Worm (Caenorhabditis elegans): ENCODE measurements around the gene yju-2.

yju-2 gene

ce11 chrIII:7153747-7154238, 30.3 kb upstream of the yju-2 start, which contains the start of gene ogt-1:
TSS of gene ogt-1 (minus strand) at chrIII:7153797.
- TF ChIP-seq ceh-100 (GFP tag; IDR thresholded peaks at IDR 0.05) (no peak), rcor-1 (GFP tag; IDR thresholded peaks at IDR 0.05) (no peak), ceh-27 (GFP tag; optimal IDR thresholded peaks at IDR 0.05) (peak; percentile 76), nfya-2 (GFP tag; IDR thresholded peaks at IDR 0.05) (no peak), cebp-1 (GFP tag; IDR thresholded peaks at IDR 0.05) (no peak), cebp-1 (tag; optimal IDR thresholded peaks at IDR 0.05) (peak; percentile 67), Y56A3A.18 (GFP tag; IDR thresholded peaks at IDR 0.05) (no peak), aptf-3 (GFP tag; IDR thresholded peaks at IDR 0.05) (no peak), tbp1 (GFP tag; optimal IDR thresholded peaks at IDR 0.05) (peak; percentile 52), sea-2 (GFP tag; IDR thresholded peaks at IDR 0.05) (no peak), dox-1 (GFP tag; IDR thresholded peaks at IDR 0.05) (peak; percentile 65), hlh-12 (tag; optimal IDR thresholded peaks at IDR 0.05) (no peak), T07F8.4 (tag; optimal IDR thresholded peaks at IDR 0.05) (no peak), snpc-4 (GFP tag; optimal IDR thresholded peaks at IDR 0.05) (no peak), snpc-4 (tag; optimal IDR thresholded peaks at IDR 0.05) (peak in 2 of 4 experiments; percentile 56 to 69), zim-3 (tag; optimal IDR thresholded peaks at IDR 0.05) (no peak), attf-5 (GFP tag; optimal IDR thresholded peaks at IDR 0.05) (peak; percentile 44), nfyb-1 (GFP tag; IDR thresholded peaks at IDR 0.05) (peak; percentile 57), rpc-1 (optimal IDR thresholded peaks at IDR 0.05) (no peak), rpc-1 (tag; optimal IDR thresholded peaks at IDR 0.05) (no peak), nhr-27 (tag; optimal IDR thresholded peaks at IDR 0.05) (no peak), lsl-1 (GFP tag; optimal IDR thresholded peaks at IDR 0.05) (no peak), lin-54 (GFP tag; optimal IDR thresholded peaks at IDR 0.05) (peak; percentile 55), lin-26 (GFP tag; IDR thresholded peaks at IDR 0.05) (no peak), ceh-40 (GFP tag; IDR thresholded peaks at IDR 0.05) (no peak), hlh-26 (GFP tag; conservative IDR thresholded peaks at IDR 0.05) (no peak), nhr-179 (tag; optimal IDR thresholded peaks at IDR 0.05) (no peak), mel-28 (tag; optimal IDR thresholded peaks at IDR 0.05; ENCODE audit: borderline replicate concordance) (no peak), athp-1 (tag; optimal IDR thresholded peaks at IDR 0.05) (peak; percentile 13), B0035.1 (tag; optimal IDR thresholded peaks at IDR 0.05) (no peak), lsy-27 (tag; optimal IDR thresholded peaks at IDR 0.05; ENCODE audit: borderline replicate concordance, insufficient read depth) (no peak), snpc-1.1 (tag; optimal IDR thresholded peaks at IDR 0.05; ENCODE audit: insufficient read depth) (no peak), cebp-2 (GFP tag; IDR thresholded peaks at IDR 0.05) (no peak), K11D2.4 (GFP tag; IDR thresholded peaks at IDR 0.05) (peak; percentile 58; the same call in 1 of the 2 replicates), him-1 (tag; optimal IDR thresholded peaks at IDR 0.05) (no peak), somi-1 (GFP tag; optimal IDR thresholded peaks at IDR 0.05) (no peak), zfh-2 (GFP tag; conservative IDR thresholded peaks at IDR 0.05) (no peak), nhr-80 (tag; optimal IDR thresholded peaks at IDR 0.05) (peak; percentile 4), madf-3 (GFP tag; IDR thresholded peaks at IDR 0.05) (no peak), snpc-1.3 (tag; optimal IDR thresholded peaks at IDR 0.05; ENCODE audit: insufficient read depth) (no peak), pbrm-1 (GFP tag; IDR thresholded peaks at IDR 0.05) (peak; percentile 42; the same call in 1 of the 2 replicates), nhr-120 (GFP tag; IDR thresholded peaks at IDR 0.05) (no peak), madf-10 (tag; optimal IDR thresholded peaks at IDR 0.05) (peak; percentile 5), lin-35 (GFP tag; optimal IDR thresholded peaks at IDR 0.05) (peak in 1 of 3 experiments; percentile 71), tbx-9 (tag; optimal IDR thresholded peaks at IDR 0.05; ENCODE audit: borderline replicate concordance) (no peak), let-526 (GFP tag; IDR thresholded peaks at IDR 0.05) (no peak), pha-4 (tag; optimal IDR thresholded peaks at IDR 0.05) (no peak), unc-62 (GFP tag; optimal IDR thresholded peaks at IDR 0.05) (peak; percentile 28), sdz-38 (tag; optimal IDR thresholded peaks at IDR 0.05) (no peak), T26A5.8 (tag; optimal IDR thresholded peaks at IDR 0.05) (no peak)
